Worm (Caenorhabditis elegans): ENCODE measurements around the gene C46G7.2.

DNA sequence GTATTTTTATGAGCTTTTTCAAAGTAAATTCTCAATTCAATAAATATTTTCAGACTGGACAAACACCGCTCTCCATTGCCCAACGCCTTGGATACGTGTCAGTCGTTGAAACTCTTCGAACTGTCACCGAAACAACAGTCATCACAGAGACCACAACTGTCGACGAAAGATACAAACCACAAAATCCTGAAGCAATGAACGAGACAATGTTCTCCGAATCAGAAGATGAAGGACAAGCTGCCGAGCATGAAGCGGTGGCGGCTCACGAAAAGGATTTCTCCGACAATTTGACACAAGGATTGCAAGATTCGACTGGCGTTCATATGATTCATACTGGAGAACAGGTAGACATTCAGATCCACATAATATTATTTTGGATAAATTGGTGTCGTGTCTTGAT, 35.2 kb upstream of the C46G7.2 start:
- TF ChIP-seq aptf-3 (GFP tag; IDR thresholded peaks at IDR 0.05) (no peak), lag-1 (GFP tag; IDR thresholded peaks at IDR 0.05) (no peak), dpff-1 (tag; optimal IDR thresholded peaks at IDR 0.05) (no peak), dpl-1 (GFP tag; optimal IDR thresholded peaks at IDR 0.05) (no peak), D2030.7 (GFP tag; IDR thresholded peaks at IDR 0.05) (no peak), sdz-38 (tag; optimal IDR thresholded peaks at IDR 0.05) (no peak), snpc-1.3 (tag; optimal IDR thresholded peaks at IDR 0.05; ENCODE audit: insufficient read depth) (no peak), nhr-179 (tag; optimal IDR thresholded peaks at IDR 0.05) (no peak), tlf-1 (GFP tag; optimal IDR thresholded peaks at IDR 0.05) (no peak), ama-1 (optimal IDR thresholded peaks at IDR 0.05) (no peak), ama-1 (GFP tag; optimal IDR thresholded peaks at IDR 0.05) (no peak)
